Worm (Caenorhabditis elegans): ENCODE data around the gene oxy-4.

DNA sequence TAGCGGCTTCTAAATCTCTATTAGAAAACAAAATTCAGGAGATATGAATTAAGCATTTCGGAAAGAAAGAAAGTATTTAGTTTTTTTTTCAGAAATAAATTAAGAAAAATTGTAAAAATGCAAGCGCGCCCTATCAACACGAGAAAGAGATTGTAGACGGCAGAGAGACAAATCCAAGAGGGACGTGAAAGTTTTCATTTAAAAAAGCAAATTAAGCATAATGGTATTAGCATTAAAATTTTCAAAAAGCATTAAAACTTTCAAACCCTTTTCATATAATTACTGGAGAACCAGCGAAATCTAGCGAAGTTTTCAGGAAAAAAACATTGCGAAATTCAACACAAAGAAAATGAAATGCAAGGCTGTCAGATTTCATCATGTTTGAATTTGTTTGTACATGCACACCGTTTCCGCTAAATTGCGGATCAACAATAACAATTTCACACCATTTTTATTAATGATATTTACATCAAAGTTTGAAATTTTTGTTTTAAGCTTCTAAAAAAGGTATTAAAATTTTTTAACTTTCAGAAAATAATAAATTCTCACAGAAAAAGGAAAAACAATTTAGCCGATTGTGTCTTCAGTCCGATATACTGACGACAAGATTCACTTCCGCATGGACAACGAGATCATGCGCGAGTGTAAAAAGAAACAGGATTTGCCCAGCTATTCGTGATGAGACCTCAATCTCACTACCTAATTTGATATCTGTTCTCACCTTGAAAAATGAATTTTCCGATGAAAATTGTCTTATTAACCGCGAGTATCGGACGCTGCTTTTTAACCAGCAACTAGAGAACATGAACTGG lies 4.5 kb upstream of the oxy-4 start, which contains the start of gene gars-1:
- TF ChIP-seq ama-1 (optimal IDR thresholded peaks at IDR 0.05) (no peak), ama-1 (GFP tag; optimal IDR thresholded peaks at IDR 0.05) (no peak), chd-7 (tag; optimal IDR thresholded peaks at IDR 0.05) (no peak), egrh-3 (GFP tag; IDR thresholded peaks at IDR 0.05) (no peak), hlh-12 (tag; optimal IDR thresholded peaks at IDR 0.05) (no peak), ztf-3 (GFP tag; optimal IDR thresholded peaks at IDR 0.05) (no peak), efl-1 (GFP tag; optimal IDR thresholded peaks at IDR 0.05) (no peak), F55B11.4 (tag; optimal IDR thresholded peaks at IDR 0.05; ENCODE audit: borderline replicate concordance, insufficient read depth) (no peak), madf-10 (tag; optimal IDR thresholded peaks at IDR 0.05) (no peak), hmg-20 (GFP tag; IDR thresholded peaks at IDR 0.05) (no peak), ztf-18 (tag; optimal IDR thresholded peaks at IDR 0.05) (no peak), snpc-1.3 (tag; optimal IDR thresholded peaks at IDR 0.05; ENCODE audit: insufficient read depth) (no peak)

All from whole organism, young adult.